Worm (Caenorhabditis elegans) whole organism, young adult: ENCODE data around the gene hmgr-1.

Experiments
- F49E8.2 ChIP-seq: sonication (generic microtip); optimal IDR thresholded peaks from 3 replicates; lab custom pipeline; 2017; ENCODE audit warnings: missing genetic modification characterization, mild to moderate bottlenecking, missing compliant biosample characterization, antibody characterized with exemption, moderate library complexity; ENCODE audit not compliant: insufficient read depth
- Y53F4B.3 ChIP-seq: fragments of 200-800 bp; sonication (Bioruptor generic); IDR thresholded peaks from 2 replicates; pipeline ENCODE4 v1.3.6; 2022; ENCODE audit warnings: missing genetic modification reagents, missing genetic modification characterization, missing compliant biosample characterization
- akir-1 ChIP-seq: fragments of 200-800 bp; sonication (Bioruptor generic); optimal IDR thresholded peaks from 2 replicates; lab custom pipeline; 2018; ENCODE audit warnings: mild to moderate bottlenecking, missing genetic modification characterization, moderate library complexity, missing compliant biosample characterization
- ceh-27 ChIP-seq: fragments of 200-800 bp; sonication (Bioruptor generic); optimal IDR thresholded peaks from 2 replicates; lab custom pipeline; 2018; ENCODE audit warnings: mild to moderate bottlenecking, missing genetic modification characterization, moderate library complexity, missing compliant biosample characterization
- dpl-1 ChIP-seq: fragments of 150-350 bp; optimal IDR thresholded peaks from 2 replicates; lab custom pipeline; 2014; ENCODE audit warnings: missing biosample characterization, missing genetic modification reagents, missing genetic modification characterization
- let-607 ChIP-seq, 2 experiments: fragments of 200-800 bp in 1 of 2; sonication (Bioruptor generic) in 1 of 2; sonication (generic microtip) in 1 of 2; optimal IDR thresholded peaks; 2 replicates each; lab custom pipeline; 2016 to 2018; ENCODE audit warnings: mild to moderate bottlenecking in 2 of 2, missing compliant biosample characterization in 2 of 2, missing genetic modification characterization in 2 of 2, moderate library complexity in 2 of 2, missing genotype in 1 of 2
- madf-10 ChIP-seq: sonication (generic microtip); optimal IDR thresholded peaks from 2 replicates; lab custom pipeline; 2016; ENCODE audit warnings: mild to moderate bottlenecking, missing genetic modification characterization, missing compliant biosample characterization
- nfya-1 ChIP-seq: sonication (generic microtip); optimal IDR thresholded peaks from 2 replicates; lab custom pipeline; 2017; ENCODE audit warnings: antibody characterized with exemption, missing compliant biosample characterization, missing genetic modification characterization, borderline replicate concordance; ENCODE audit not compliant: insufficient read depth
- sea-2 ChIP-seq: fragments of 200-800 bp; sonication (Bioruptor generic); IDR thresholded peaks from 2 replicates; pipeline ENCODE4 v1.3.6; 2022; ENCODE audit warnings: missing genetic modification characterization, missing compliant biosample characterization
- ztf-25 ChIP-seq: fragments of 200-800 bp; sonication (Bioruptor generic); IDR thresholded peaks from 2 replicates; pipeline ENCODE4 v1.3.6; 2022; ENCODE audit warnings: missing genetic modification reagents, missing genetic modification characterization, missing compliant biosample characterization
- ztf-28 ChIP-seq: fragments of 200-800 bp; sonication (Bioruptor generic); IDR thresholded peaks from 2 replicates; pipeline ENCODE4 v1.3.6; 2022; ENCODE audit warnings: missing genetic modification reagents, missing genetic modification characterization, missing compliant biosample characterization

- TF ChIP-seq F49E8.2 (no peak), let-607 (tag; optimal IDR thresholded peaks at IDR 0.05; lab: Kevin White, UChicago) (no peak), sea-2 (GFP tag; lab: Robert Waterston, UW) (no peak), ztf-25 (GFP tag; lab: Robert Waterston, UW) (no peak), ceh-27 (no peak), madf-10 (tag; lab: Kevin White, UChicago) (no peak), ztf-28 (no peak), dpl-1 (GFP tag; lab: Kevin White, UChicago) (no peak), Y53F4B.3 (GFP tag; lab: Robert Waterston, UW) (no peak), akir-1 (GFP tag; lab: Kevin White, UChicago) (no peak), nfya-1 (tag; lab: Kevin White, UChicago) (no peak)
These were observed 1.9 kb upstream of the hmgr-1 start, which contains the start of gene F08F8.10 for ce11 chrIII:7357356-7357755.
